Worm (Caenorhabditis elegans) whole organism, young adult: ENCODE results near the gene alh-12.

ENCODE experiments used
- B0261.1 ChIP-seq: sonication (generic microtip); optimal IDR thresholded peaks from 2 replicates; lab custom pipeline; 2016; ENCODE audit warnings: mild to moderate bottlenecking, missing genetic modification characterization, moderate library complexity, missing compliant biosample characterization
- C06A6.2 ChIP-seq: fragments of 200-800 bp; sonication (Bioruptor generic); conservative IDR thresholded peaks from 2 replicates; pipeline ENCODE4 v1.3.6; 2022; ENCODE audit warnings: missing genetic modification characterization, missing compliant biosample characterization
- F22D6.2 ChIP-seq: sonication (generic microtip); optimal IDR thresholded peaks from 2 replicates; lab custom pipeline; 2016; ENCODE audit warnings: mild to moderate bottlenecking, missing genetic modification characterization, missing compliant biosample characterization
- F37B4.10 ChIP-seq: fragments of 200-800 bp; sonication (Bioruptor generic); IDR thresholded peaks from 2 replicates; pipeline ENCODE4 v1.3.6; 2022; ENCODE audit warnings: missing genetic modification characterization, missing compliant biosample characterization
- F52B5.7 ChIP-seq: sonication (generic microtip); optimal IDR thresholded peaks from 2 replicates; lab custom pipeline; 2016; ENCODE audit warnings: mild to moderate bottlenecking, missing genetic modification characterization, missing compliant biosample characterization
- K11D2.4 ChIP-seq: fragments of 200-800 bp; sonication (Bioruptor generic); IDR thresholded peaks from 2 replicates; pipeline ENCODE4 v1.3.6; 2022; ENCODE audit warnings: missing genetic modification reagents, missing genetic modification characterization, missing compliant biosample characterization
- T26A5.8 ChIP-seq: sonication (generic microtip); optimal IDR thresholded peaks from 2 replicates; lab custom pipeline; 2016; ENCODE audit warnings: missing genetic modification characterization, missing compliant biosample characterization
- Y56A3A.18 ChIP-seq: fragments of 200-800 bp; sonication (Bioruptor generic); IDR thresholded peaks from 2 replicates; pipeline ENCODE4 v1.3.6; 2022; ENCODE audit warnings: missing genetic modification reagents, missing genetic modification characterization, missing compliant biosample characterization
- akir-1 ChIP-seq: fragments of 200-800 bp; sonication (Bioruptor generic); optimal IDR thresholded peaks from 2 replicates; lab custom pipeline; 2018; ENCODE audit warnings: mild to moderate bottlenecking, missing genetic modification characterization, moderate library complexity, missing compliant biosample characterization
- ama-1 ChIP-seq, 3 experiments: fragments of 150-350 bp in 1 of 3; sonication (generic microtip) in 2 of 3; optimal IDR thresholded peaks; 2 replicates each; lab custom pipeline; 2014 to 2018; ENCODE audit warnings: missing biosample characterization in 2 of 3, missing genetic modification characterization in 2 of 3, missing genetic modification reagents in 2 of 3
- aptf-2 ChIP-seq: fragments of 200-800 bp; sonication (Bioruptor generic); conservative IDR thresholded peaks from 2 replicates; pipeline ENCODE4 v1.3.6; 2022; ENCODE audit warnings: missing genetic modification reagents, missing genetic modification characterization, missing compliant biosample characterization
- aptf-3 ChIP-seq: fragments of 200-800 bp; sonication (Bioruptor generic); IDR thresholded peaks from 2 replicates; pipeline ENCODE4 v1.3.6; 2022; ENCODE audit warnings: missing genetic modification characterization, missing compliant biosample characterization
- athp-1 ChIP-seq: sonication (generic microtip); optimal IDR thresholded peaks from 2 replicates; lab custom pipeline; 2017; ENCODE audit warnings: mild to moderate bottlenecking, missing genetic modification characterization, missing compliant biosample characterization
- attf-5 ChIP-seq: fragments of 200-800 bp; sonication (Bioruptor generic); optimal IDR thresholded peaks from 2 replicates; lab custom pipeline; 2018; ENCODE audit warnings: mild to moderate bottlenecking, missing genetic modification characterization, missing compliant biosample characterization
- cebp-2 ChIP-seq: fragments of 200-800 bp; sonication (Bioruptor generic); IDR thresholded peaks from 2 replicates; pipeline ENCODE4 v1.3.6; 2022; ENCODE audit warnings: missing genetic modification characterization, missing compliant biosample characterization
- ceh-91 ChIP-seq: fragments of 200-800 bp; sonication (Bioruptor generic); IDR thresholded peaks from 2 replicates; pipeline ENCODE4 v1.3.6; 2022; ENCODE audit warnings: missing genetic modification reagents, missing genetic modification characterization, missing compliant biosample characterization
- dpff-1 ChIP-seq: sonication (generic microtip); optimal IDR thresholded peaks from 2 replicates; lab custom pipeline; 2017; ENCODE audit warnings: mild to moderate bottlenecking, missing genetic modification characterization, missing compliant biosample characterization
- egl-18 ChIP-seq: fragments of 200-800 bp; sonication (Bioruptor generic); IDR thresholded peaks from 2 replicates; pipeline ENCODE4 v1.3.6; 2022; ENCODE audit warnings: missing genetic modification reagents, missing genetic modification characterization, missing compliant biosample characterization
- ets-4 ChIP-seq: fragments of 200-800 bp; sonication (Bioruptor generic); optimal IDR thresholded peaks from 2 replicates; lab custom pipeline; 2018; ENCODE audit warnings: mild to moderate bottlenecking, missing genetic modification characterization, missing compliant biosample characterization
- fkh-3 ChIP-seq: sonication (generic microtip); optimal IDR thresholded peaks from 2 replicates; lab custom pipeline; 2016; ENCODE audit warnings: mild to moderate bottlenecking, missing genetic modification characterization, missing compliant biosample characterization
- gei-17 ChIP-seq: fragments of 200-800 bp; sonication (Bioruptor generic); optimal IDR thresholded peaks from 2 replicates; lab custom pipeline; 2018; ENCODE audit warnings: mild to moderate bottlenecking, missing genetic modification characterization, missing compliant biosample characterization
- him-1 ChIP-seq: sonication (generic microtip); optimal IDR thresholded peaks from 2 replicates; lab custom pipeline; 2016; ENCODE audit warnings: missing genotype, missing genetic modification reagents, missing genetic modification characterization, missing compliant biosample characterization
- hmg-1.2 ChIP-seq: fragments of 200-800 bp; sonication (Bioruptor generic); IDR thresholded peaks from 2 replicates; pipeline ENCODE4 v1.3.6; 2022; ENCODE audit warnings: missing genetic modification reagents, missing genetic modification characterization, missing compliant biosample characterization
- hmg-20 ChIP-seq: fragments of 200-800 bp; sonication (Bioruptor generic); IDR thresholded peaks from 2 replicates; pipeline ENCODE4 v1.3.6; 2022; ENCODE audit warnings: missing genetic modification reagents, missing genetic modification characterization, missing compliant biosample characterization
- hsf-1 ChIP-seq: fragments of 200-800 bp; sonication (Bioruptor generic); IDR thresholded peaks from 2 replicates; pipeline ENCODE4 v1.3.6; 2022; ENCODE audit warnings: missing genetic modification reagents, missing genetic modification characterization, missing compliant biosample characterization
- lag-1 ChIP-seq: fragments of 200-800 bp; sonication (Bioruptor generic); IDR thresholded peaks from 2 replicates; pipeline ENCODE4 v1.3.6; 2022; ENCODE audit warnings: missing genetic modification reagents, missing genetic modification characterization, missing compliant biosample characterization
- let-526 ChIP-seq: fragments of 200-800 bp; sonication (Bioruptor generic); IDR thresholded peaks from 2 replicates; pipeline ENCODE4 v1.3.6; 2022; ENCODE audit warnings: missing genetic modification reagents, missing genetic modification characterization, missing compliant biosample characterization
- lin-35 ChIP-seq, 3 experiments: fragments of 150-350 bp in 2 of 3; sonication (generic microtip) in 1 of 3; optimal IDR thresholded peaks; 2 replicates each; lab custom pipeline; 2014 to 2018; ENCODE audit warnings: missing biosample characterization in 3 of 3, missing genetic modification characterization in 3 of 3, missing genetic modification reagents in 3 of 3
- lin-40 ChIP-seq: sonication (generic microtip); optimal IDR thresholded peaks from 2 replicates; lab custom pipeline; 2016; ENCODE audit warnings: missing genetic modification characterization, mild to moderate bottlenecking, missing compliant biosample characterization, missing genotype, missing genetic modification reagents
- lin-54 ChIP-seq: fragments of 200-800 bp; sonication (Bioruptor generic); optimal IDR thresholded peaks from 2 replicates; lab custom pipeline; 2018; ENCODE audit warnings: mild to moderate bottlenecking, missing genetic modification characterization, missing compliant biosample characterization
- lir-1 ChIP-seq: fragments of 200-800 bp; sonication (Bioruptor generic); conservative IDR thresholded peaks from 2 replicates; pipeline ENCODE4 v1.3.6; 2022; ENCODE audit warnings: missing genetic modification reagents, missing genetic modification characterization, missing compliant biosample characterization
- lsl-1 ChIP-seq: fragments of 200-800 bp; sonication (Bioruptor generic); optimal IDR thresholded peaks from 2 replicates; lab custom pipeline; 2018; ENCODE audit warnings: mild to moderate bottlenecking, missing genetic modification characterization, moderate library complexity, missing compliant biosample characterization
- lsy-27 ChIP-seq: sonication (generic microtip); optimal IDR thresholded peaks from 2 replicates; lab custom pipeline; 2017; ENCODE audit warnings: missing genetic modification characterization, mild to moderate bottlenecking, missing compliant biosample characterization, antibody characterized with exemption, missing genotype, borderline replicate concordance; ENCODE audit not compliant: insufficient read depth
- madf-3 ChIP-seq: fragments of 200-800 bp; sonication (Bioruptor generic); IDR thresholded peaks from 2 replicates; pipeline ENCODE4 v1.3.6; 2022; ENCODE audit warnings: missing genetic modification reagents, missing genetic modification characterization, missing compliant biosample characterization
- madf-8 ChIP-seq: fragments of 200-800 bp; sonication (Bioruptor generic); conservative IDR thresholded peaks from 2 replicates; pipeline ENCODE4 v1.3.6; 2022; ENCODE audit warnings: missing genetic modification reagents, missing genetic modification characterization, missing compliant biosample characterization
- mcd-1 ChIP-seq: fragments of 200-800 bp; sonication (Bioruptor generic); IDR thresholded peaks from 2 replicates; pipeline ENCODE4 v1.3.6; 2022; ENCODE audit warnings: missing genetic modification reagents, missing genetic modification characterization, missing compliant biosample characterization
- nfya-2 ChIP-seq: fragments of 200-800 bp; sonication (Bioruptor generic); IDR thresholded peaks from 2 replicates; pipeline ENCODE4 v1.3.6; 2022; ENCODE audit warnings: missing genetic modification reagents, missing genetic modification characterization, missing compliant biosample characterization
- pbrm-1 ChIP-seq: fragments of 200-800 bp; sonication (Bioruptor generic); IDR thresholded peaks from 2 replicates; pipeline ENCODE4 v1.3.6; 2022; ENCODE audit warnings: missing genetic modification reagents, missing genetic modification characterization, missing compliant biosample characterization
- rcor-1 ChIP-seq: fragments of 200-800 bp; sonication (Bioruptor generic); IDR thresholded peaks from 2 replicates; pipeline ENCODE4 v1.3.6; 2022; ENCODE audit warnings: missing genetic modification reagents, missing genetic modification characterization, missing compliant biosample characterization
- snpc-3.4 ChIP-seq: sonication (generic microtip); optimal IDR thresholded peaks from 2 replicates; lab custom pipeline; 2017; ENCODE audit warnings: missing genetic modification characterization, mild to moderate bottlenecking, missing compliant biosample characterization, antibody characterized with exemption, moderate library complexity, missing genotype, missing genetic modification reagents
- snpc-4 ChIP-seq, 5 experiments: fragments of 150-350 bp in 1 of 5; sonication (generic microtip) in 4 of 5; optimal IDR thresholded peaks; 2 replicates each; lab custom pipeline; 2014 to 2018; ENCODE audit warnings: missing genetic modification characterization in 5 of 5, missing biosample characterization in 3 of 5, antibody characterized with exemption in 2 of 5, mild to moderate bottlenecking in 2 of 5, missing compliant biosample characterization in 2 of 5, missing genotype in 2 of 5, moderate library complexity in 2 of 5, missing genetic modification reagents in 1 of 5
- somi-1 ChIP-seq: fragments of 200-800 bp; sonication (Bioruptor generic); optimal IDR thresholded peaks from 2 replicates; lab custom pipeline; 2018; ENCODE audit warnings: mild to moderate bottlenecking, missing genetic modification characterization, missing compliant biosample characterization
- tbp1 ChIP-seq: fragments of 200-800 bp; sonication (Bioruptor generic); optimal IDR thresholded peaks from 2 replicates; lab custom pipeline; 2018; ENCODE audit warnings: mild to moderate bottlenecking, missing genetic modification characterization, missing compliant biosample characterization
- tbx-9 ChIP-seq: sonication (generic microtip); optimal IDR thresholded peaks from 2 replicates; lab custom pipeline; 2016; ENCODE audit warnings: borderline replicate concordance, missing genetic modification characterization, inconsistent platforms, missing compliant biosample characterization
- unc-62 ChIP-seq: fragments of 150-350 bp; optimal IDR thresholded peaks from 2 replicates; lab custom pipeline; 2014; ENCODE audit warnings: missing biosample characterization, missing genetic modification reagents, missing genetic modification characterization
- xnd-1 ChIP-seq: sonication (generic microtip); optimal IDR thresholded peaks from 2 replicates; lab custom pipeline; 2016; ENCODE audit warnings: missing genotype, missing genetic modification reagents, missing genetic modification characterization, missing compliant biosample characterization
- zfh-2 ChIP-seq: fragments of 200-800 bp; sonication (Bioruptor generic); conservative IDR thresholded peaks from 2 replicates; pipeline ENCODE4 v1.3.6; 2022; ENCODE audit warnings: missing genetic modification reagents, missing genetic modification characterization, missing compliant biosample characterization
- zim-3 ChIP-seq: sonication (generic microtip); optimal IDR thresholded peaks from 2 replicates; lab custom pipeline; 2017; ENCODE audit warnings: mild to moderate bottlenecking, missing genetic modification characterization, moderate library complexity, missing compliant biosample characterization

alh-12 gene

ce11 chrIII:7499421-7499902 lies 45.6 kb downstream of the alh-12 start, which contains the start of the genes C07H6.9 and sap-140 (continued):
- peak; percentile 67 for TF ChIP-seq attf-5 (GFP tag; lab: Kevin White, UChicago)
- peak; percentile 51 for TF ChIP-seq snpc-3.4 (tag; lab: Kevin White, UChicago)
- no peak for TF ChIP-seq F22D6.2 (tag; lab: Kevin White, UChicago)
- no peak for TF ChIP-seq lag-1 (GFP tag; lab: Robert Waterston, UW)
- no peak for TF ChIP-seq lir-1 (GFP tag; lab: Robert Waterston, UW)
- no peak for TF ChIP-seq xnd-1 (tag; lab: Kevin White, UChicago)
- TF ChIP-seq madf-3 (GFP tag; lab: Robert Waterston, UW) = peak; percentile 72; the same call in 1 of the 2 replicates
- TF ChIP-seq tbx-9 (tag; lab: Kevin White, UChicago) = no peak
- no peak for TF ChIP-seq somi-1 (GFP tag; lab: Kevin White, UChicago)
- no peak for TF ChIP-seq aptf-2 (GFP tag; lab: Robert Waterston, UW)
- TF ChIP-seq F37B4.10 (GFP tag; lab: Robert Waterston, UW) = no peak
- TF ChIP-seq zim-3 (tag; lab: Kevin White, UChicago) = no peak
- TF ChIP-seq akir-1 (GFP tag; lab: Kevin White, UChicago) = no peak
- peak; percentile 79 for TF ChIP-seq mcd-1 (GFP tag; lab: Robert Waterston, UW)
- TF ChIP-seq F52B5.7 (tag; lab: Kevin White, UChicago) = no peak
- TF ChIP-seq zfh-2 = no peak
- peak; percentile 64; the same call in 1 of the 2 replicates for TF ChIP-seq pbrm-1 (GFP tag; lab: Robert Waterston, UW)
- peak; percentile 65 for TF ChIP-seq lsl-1 (GFP tag; lab: Kevin White, UChicago)
- TF ChIP-seq hmg-1.2 (GFP tag; lab: Robert Waterston, UW) = peak; percentile 48
- TF ChIP-seq unc-62 (GFP tag; lab: Kevin White, UChicago) = no peak
- TF ChIP-seq C06A6.2 (GFP tag; lab: Robert Waterston, UW) = no peak
- TF ChIP-seq B0261.1 (tag; lab: Kevin White, UChicago) = no peak
- no peak for TF ChIP-seq snpc-4 (GFP tag; optimal IDR thresholded peaks at IDR 0.05; lab: Kevin White, UChicago)
- peak in 2 of 4 experiments; percentile 30 to 67 for TF ChIP-seq snpc-4 (tag; optimal IDR thresholded peaks at IDR 0.05; lab: Kevin White, UChicago)
- no peak for TF ChIP-seq dpff-1 (tag; lab: Kevin White, UChicago)
- TF ChIP-seq him-1 (tag; lab: Kevin White, UChicago) = no peak
- TF ChIP-seq lsy-27 (tag; lab: Kevin White, UChicago) = no peak
- TF ChIP-seq lin-40 = peak; percentile 77
- no peak for TF ChIP-seq egl-18
- TF ChIP-seq T26A5.8 = no peak
- TF ChIP-seq ama-1 (optimal IDR thresholded peaks at IDR 0.05; lab: Kevin White, UChicago) = no peak
- no peak for TF ChIP-seq ama-1 (GFP tag; optimal IDR thresholded peaks at IDR 0.05; lab: Kevin White, UChicago)
- no peak for TF ChIP-seq let-526 (GFP tag; lab: Robert Waterston, UW)
- TF ChIP-seq tbp1 (GFP tag; lab: Kevin White, UChicago) = peak; percentile 53
- TF ChIP-seq lin-35 (GFP tag; optimal IDR thresholded peaks at IDR 0.05; lab: Kevin White, UChicago) = peak in 2 of 3 experiments; percentile 84 to 92
- TF ChIP-seq athp-1 (tag; lab: Kevin White, UChicago) = no peak
- peak; percentile 53 for TF ChIP-seq ceh-91 (GFP tag; lab: Robert Waterston, UW)
- no peak for TF ChIP-seq ets-4 (GFP tag; lab: Kevin White, UChicago)
- no peak for TF ChIP-seq Y56A3A.18 (GFP tag; lab: Robert Waterston, UW)
- TF ChIP-seq lin-54 (GFP tag; lab: Kevin White, UChicago) = peak; percentile 90
- no peak for TF ChIP-seq nfya-2 (GFP tag; lab: Robert Waterston, UW)
- TF ChIP-seq fkh-3 (tag; lab: Kevin White, UChicago) = no peak
- no peak for TF ChIP-seq gei-17 (GFP tag; lab: Kevin White, UChicago)
- TF ChIP-seq cebp-2 = no peak
- no peak for TF ChIP-seq hsf-1
- TF ChIP-seq rcor-1 (GFP tag; lab: Robert Waterston, UW) = 0 out of 2 replicates have a peak, but pooled peaks have one; percentile 20
- TF ChIP-seq K11D2.4 (GFP tag; lab: Robert Waterston, UW) = peak; percentile 11; the same call in 1 of the 2 replicates
- TF ChIP-seq aptf-3 = no peak
- no peak for TF ChIP-seq madf-8
- no peak for TF ChIP-seq hmg-20
